Fruit fly (Drosophila melanogaster) whole organism, embryonic: Measurements from ENCODE around the gene CG15528.

Experiments
- Atf6 ChIP-seq: fragments of 200-800 bp; sonication (Bioruptor generic); IDR thresholded peaks from 2 replicates; pipeline ENCODE4 v1.3.6; 2022; ENCODE audit warnings: missing biosample characterization, missing genetic modification characterization
- BtbVII ChIP-seq: fragments of 200-800 bp; sonication (Bioruptor generic); optimal IDR thresholded peaks from 3 replicates; lab custom pipeline; 2017; ENCODE audit warnings: missing biosample characterization, mild to moderate bottlenecking, missing genetic modification characterization
- CG1024 ChIP-seq: fragments of 200-800 bp; sonication (Bioruptor generic); IDR thresholded peaks from 2 replicates; pipeline ENCODE4 v1.3.6; 2022; ENCODE audit warnings: missing biosample characterization, missing genetic modification characterization
- CG12219 ChIP-seq: fragments of 200-800 bp; sonication (Bioruptor generic); optimal IDR thresholded peaks from 3 replicates; lab custom pipeline; 2018; ENCODE audit warnings: missing biosample characterization, mild to moderate bottlenecking, missing genetic modification characterization
- CG12744 ChIP-seq: fragments of 200-800 bp; sonication (Bioruptor generic); optimal IDR thresholded peaks from 2 replicates; lab custom pipeline; 2016; ENCODE audit warnings: missing biosample characterization, missing genetic modification characterization
- CG13624 ChIP-seq: fragments of 200-800 bp; sonication (Bioruptor generic); optimal IDR thresholded peaks from 2 replicates; lab custom pipeline; 2016; ENCODE audit warnings: missing biosample characterization, missing genetic modification characterization
- CG15011 ChIP-seq: fragments of 200-800 bp; sonication (Bioruptor generic); optimal IDR thresholded peaks from 3 replicates; lab custom pipeline; 2018; ENCODE audit warnings: missing biosample characterization, mild to moderate bottlenecking, missing genetic modification characterization
- CG1529 ChIP-seq: fragments of 200-800 bp; sonication (Bioruptor generic); optimal IDR thresholded peaks from 3 replicates; lab custom pipeline; 2018; ENCODE audit warnings: missing biosample characterization, missing genetic modification characterization
- CG15514 ChIP-seq: fragments of 200-800 bp; sonication (Bioruptor generic); optimal IDR thresholded peaks from 3 replicates; lab custom pipeline; 2017; ENCODE audit warnings: missing biosample characterization, missing genetic modification characterization, mild to moderate bottlenecking, moderate library complexity, missing genetic modification reagents
- CG16863 ChIP-seq: fragments of 200-800 bp; sonication (Bioruptor generic); optimal IDR thresholded peaks from 3 replicates; lab custom pipeline; 2016; ENCODE audit warnings: missing biosample characterization, missing genetic modification characterization
- CG2889 ChIP-seq: fragments of 200-800 bp; sonication (Bioruptor generic); IDR thresholded peaks from 3 replicates; pipeline ENCODE4 v1.3.6; 2022; ENCODE audit warnings: missing biosample characterization, missing genetic modification characterization
- CG3163 ChIP-seq: fragments of 200-800 bp; sonication (Bioruptor generic); optimal IDR thresholded peaks from 3 replicates; lab custom pipeline; 2016; ENCODE audit warnings: missing biosample characterization, missing genetic modification characterization
- CG32767 ChIP-seq: fragments of 200-800 bp; sonication (Bioruptor generic); IDR thresholded peaks from 2 replicates; pipeline ENCODE4 v1.3.6; 2022; ENCODE audit warnings: missing biosample characterization, missing genetic modification characterization
- CG3407 ChIP-seq: fragments of 200-800 bp; sonication (Bioruptor generic); optimal IDR thresholded peaks from 2 replicates; lab custom pipeline; 2018; ENCODE audit warnings: missing biosample characterization, mild to moderate bottlenecking, missing genetic modification characterization
- CG3847 ChIP-seq: fragments of 200-800 bp; sonication (Bioruptor generic); IDR thresholded peaks from 2 replicates; pipeline ENCODE4 v1.3.6; 2022; ENCODE audit warnings: missing biosample characterization, missing genetic modification characterization
- CG43689 ChIP-seq: fragments of 200-800 bp; sonication (Bioruptor generic); IDR thresholded peaks from 2 replicates; pipeline ENCODE4 v1.3.6; 2022; ENCODE audit warnings: missing biosample characterization, missing genetic modification characterization
- CG4424 ChIP-seq: fragments of 200-800 bp; sonication (Bioruptor generic); optimal IDR thresholded peaks from 3 replicates; lab custom pipeline; 2016; ENCODE audit warnings: missing biosample characterization, missing genetic modification characterization
- CG5180 ChIP-seq: fragments of 200-800 bp; sonication (Bioruptor generic); optimal IDR thresholded peaks from 3 replicates; lab custom pipeline; 2017; ENCODE audit warnings: missing biosample characterization, missing genetic modification characterization, mild to moderate bottlenecking, moderate library complexity, missing genetic modification reagents
- CG6175 ChIP-seq: fragments of 200-800 bp; sonication (Bioruptor generic); IDR thresholded peaks from 3 replicates; pipeline ENCODE4 v1.3.6; 2022; ENCODE audit warnings: missing biosample characterization, missing genetic modification characterization
- CG6254 ChIP-seq: fragments of 200-800 bp; sonication (Bioruptor generic); optimal IDR thresholded peaks from 3 replicates; lab custom pipeline; 2017; ENCODE audit warnings: mild to moderate bottlenecking, missing biosample characterization, missing genetic modification reagents, missing genetic modification characterization
- CG6272 ChIP-seq: fragments of 200-800 bp; sonication (Bioruptor generic); IDR thresholded peaks from 2 replicates; pipeline ENCODE4 v1.3.6; 2022; ENCODE audit warnings: missing biosample characterization, missing genetic modification characterization
- CG7271 ChIP-seq: fragments of 200-800 bp; sonication (Bioruptor generic); optimal IDR thresholded peaks from 2 replicates; lab custom pipeline; 2018; ENCODE audit warnings: missing biosample characterization, mild to moderate bottlenecking, missing genetic modification characterization, moderate library complexity
- CG8281 ChIP-seq: fragments of 200-800 bp; sonication (Bioruptor generic); optimal IDR thresholded peaks from 2 replicates; lab custom pipeline; 2018; ENCODE audit warnings: missing biosample characterization, mild to moderate bottlenecking, missing genetic modification characterization, moderate library complexity
- CG9437 ChIP-seq: fragments of 200-800 bp; sonication (Bioruptor generic); optimal IDR thresholded peaks from 2 replicates; lab custom pipeline; 2018; ENCODE audit warnings: missing biosample characterization, mild to moderate bottlenecking, missing genetic modification characterization
- CG9609 ChIP-seq: fragments of 200-800 bp; sonication (Bioruptor generic); optimal IDR thresholded peaks from 3 replicates; lab custom pipeline; 2016; ENCODE audit warnings: missing biosample characterization, missing genetic modification characterization
- CG9932 ChIP-seq: fragments of 200-800 bp; sonication (Bioruptor generic); IDR thresholded peaks from 2 replicates; pipeline ENCODE4 v1.3.6; 2022; ENCODE audit warnings: missing biosample characterization, missing genetic modification characterization
- Drgx ChIP-seq: fragments of 200-800 bp; sonication (Bioruptor generic); IDR thresholded peaks from 2 replicates; pipeline ENCODE4 v1.3.6; 2022; ENCODE audit warnings: missing biosample characterization, missing genetic modification characterization
- Gsc ChIP-seq: fragments of 200-800 bp; sonication (Bioruptor generic); IDR thresholded peaks from 2 replicates; pipeline ENCODE4 v1.3.6; 2022; ENCODE audit warnings: missing biosample characterization, missing genetic modification characterization
- H2.0 ChIP-seq: fragments of 200-800 bp; sonication (Bioruptor generic); IDR thresholded peaks from 2 replicates; pipeline ENCODE4 v1.3.6; 2022; ENCODE audit warnings: missing biosample characterization, missing genetic modification characterization
- HLHmδ ChIP-seq: fragments of 200-800 bp; sonication (Bioruptor generic); optimal IDR thresholded peaks from 2 replicates; lab custom pipeline; 2018; ENCODE audit warnings: missing biosample characterization, mild to moderate bottlenecking, missing genetic modification characterization, moderate library complexity
- Lhr ChIP-seq: fragments of 200-800 bp; sonication (Bioruptor generic); optimal IDR thresholded peaks from 3 replicates; lab custom pipeline; 2017; ENCODE audit warnings: mild to moderate bottlenecking, missing biosample characterization, missing genetic modification reagents, missing genetic modification characterization
- Lim3 ChIP-seq: fragments of 200-800 bp; sonication (Bioruptor generic); IDR thresholded peaks from 2 replicates; pipeline ENCODE4 v1.3.6; 2022; ENCODE audit warnings: missing biosample characterization, missing genetic modification characterization
- Mes4 ChIP-seq: fragments of 200-800 bp; sonication (Bioruptor generic); optimal IDR thresholded peaks from 2 replicates; lab custom pipeline; 2016; ENCODE audit warnings: missing biosample characterization, missing genetic modification characterization
- Nf-YA ChIP-seq: fragments of 200-800 bp; sonication (Bioruptor generic); IDR thresholded peaks from 2 replicates; pipeline ENCODE4 v1.3.6; 2022; ENCODE audit warnings: missing biosample characterization, missing genetic modification characterization
- Pdp1 ChIP-seq, 2 experiments: fragments of 200-800 bp; sonication (Bioruptor generic); optimal IDR thresholded peaks; 3 replicates each; lab custom pipeline; 2016; ENCODE audit warnings: missing biosample characterization in 2 of 2, missing genetic modification characterization in 2 of 2, mild to moderate bottlenecking in 1 of 2, moderate library complexity in 1 of 2
- Sox102F ChIP-seq: fragments of 200-800 bp; sonication (Bioruptor generic); optimal IDR thresholded peaks from 2 replicates; lab custom pipeline; 2018; ENCODE audit warnings: missing biosample characterization, mild to moderate bottlenecking, missing genetic modification characterization, moderate library complexity
- bsh ChIP-seq, 2 experiments: fragments of 200-800 bp; sonication (Bioruptor generic); optimal IDR thresholded peaks; 2 replicates each; lab custom pipeline; 2017 to 2018; ENCODE audit warnings: mild to moderate bottlenecking in 2 of 2, missing biosample characterization in 2 of 2, missing genetic modification characterization in 2 of 2, moderate library complexity in 1 of 2
- crol ChIP-seq: fragments of 200-800 bp; sonication (Bioruptor generic); IDR thresholded peaks from 2 replicates; pipeline ENCODE4 v1.3.6; 2022; ENCODE audit warnings: missing biosample characterization, missing genetic modification characterization
- danr ChIP-seq: fragments of 200-800 bp; sonication (Bioruptor generic); IDR thresholded peaks from 2 replicates; pipeline ENCODE4 v1.3.6; 2022; ENCODE audit warnings: missing biosample characterization, missing genetic modification characterization
- dpn ChIP-seq, 2 experiments: fragments of 200-800 bp; sonication (Bioruptor generic); optimal IDR thresholded peaks; 3 replicates each; lab custom pipeline; 2016; ENCODE audit warnings: missing biosample characterization in 2 of 2, missing genetic modification characterization in 2 of 2
- eyg ChIP-seq: fragments of 200-800 bp; sonication (Bioruptor generic); optimal IDR thresholded peaks from 3 replicates; lab custom pipeline; 2016; ENCODE audit warnings: missing biosample characterization, missing genetic modification characterization
- gfzf ChIP-seq: fragments of 200-800 bp; sonication (Bioruptor generic); optimal IDR thresholded peaks from 2 replicates; lab custom pipeline; 2016; ENCODE audit warnings: missing biosample characterization, mild to moderate bottlenecking, missing genetic modification characterization, moderate library complexity
- gt ChIP-seq: fragments of 200-800 bp; sonication (Bioruptor generic); IDR thresholded peaks from 2 replicates; pipeline ENCODE4 v1.3.6; 2022; ENCODE audit warnings: missing biosample characterization, missing genetic modification characterization
- ham ChIP-seq: fragments of 200-800 bp; sonication (Bioruptor generic); IDR thresholded peaks from 2 replicates; pipeline ENCODE4 v1.3.6; 2022; ENCODE audit warnings: missing biosample characterization, missing genetic modification characterization
- nau ChIP-seq: fragments of 200-800 bp; sonication (Bioruptor generic); optimal IDR thresholded peaks from 3 replicates; lab custom pipeline; 2017; ENCODE audit warnings: missing biosample characterization, mild to moderate bottlenecking, missing genetic modification characterization, missing genetic modification reagents
- nerfin-2 ChIP-seq: fragments of 200-800 bp; sonication (Bioruptor generic); IDR thresholded peaks from 2 replicates; pipeline ENCODE4 v1.3.6; 2022; ENCODE audit warnings: missing biosample characterization, missing genetic modification characterization; ENCODE audit not compliant: partially characterized antibody
- row ChIP-seq: fragments of 200-800 bp; sonication (Bioruptor generic); IDR thresholded peaks from 3 replicates; pipeline ENCODE4 v1.3.6; 2022; ENCODE audit warnings: missing biosample characterization, missing genetic modification characterization
- shn ChIP-seq: fragments of 200-800 bp; sonication (Bioruptor generic); optimal IDR thresholded peaks from 3 replicates; lab custom pipeline; 2016; ENCODE audit warnings: missing biosample characterization, missing genetic modification characterization
- so ChIP-seq: fragments of 200-800 bp; sonication (Bioruptor generic); IDR thresholded peaks from 3 replicates; pipeline ENCODE4 v1.3.6; 2022; ENCODE audit warnings: missing biosample characterization, missing genetic modification characterization
- sr ChIP-seq: fragments of 200-800 bp; sonication (Bioruptor generic); IDR thresholded peaks from 3 replicates; pipeline ENCODE4 v1.3.6; 2022; ENCODE audit warnings: missing biosample characterization, missing genetic modification characterization
- trem ChIP-seq: fragments of 200-800 bp; optimal IDR thresholded peaks from 3 replicates; lab custom pipeline; 2019; ENCODE audit warnings: missing biosample characterization, mild to moderate bottlenecking, missing genetic modification characterization, moderate library complexity

The CG15528 gene

DNA sequence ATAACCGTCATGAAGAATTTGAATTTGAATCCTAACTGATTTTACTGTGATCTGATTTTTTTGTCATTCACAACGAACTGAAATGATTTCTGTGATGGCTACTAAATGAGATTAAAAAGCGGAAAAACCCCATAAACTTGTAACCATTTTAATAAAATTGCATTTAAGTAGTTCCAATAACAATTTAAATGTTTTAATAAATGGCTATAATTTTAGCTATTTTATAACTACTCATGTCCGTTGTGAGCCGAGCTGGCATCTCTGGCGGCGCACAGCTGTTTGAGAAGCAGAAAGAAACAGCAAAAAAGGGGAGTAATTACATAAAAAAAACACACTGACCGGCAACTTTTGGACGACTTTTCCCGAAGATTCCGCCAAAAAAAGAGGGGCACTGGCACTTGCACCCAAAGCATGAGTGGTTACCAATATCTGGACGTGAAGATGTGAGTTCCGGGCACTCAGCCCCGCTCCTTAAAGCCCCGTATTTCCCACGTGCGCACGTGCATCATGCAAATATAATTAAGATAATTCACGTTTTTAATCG, 4.8 kb upstream of the CG15528 start, which contains the start of the genes CG7950 and Rpp14a (continued):
- TF ChIP-seq so (GFP tag; lab: Robert Waterston, UW) (peak; percentile 77; the same call in 2 of the 3 replicates), CG1529 (GFP tag; lab: Kevin White, UChicago) (peak; percentile 12), gfzf (GFP tag; lab: Kevin White, UChicago) (no peak), CG3847 (GFP tag; lab: Robert Waterston, UW) (peak; percentile 82), BtbVII (GFP tag; lab: Kevin White, UChicago) (peak; percentile 39), row (peak; percentile 88), CG6175 (GFP tag; lab: Robert Waterston, UW) (no peak), Atf6 (peak; percentile 78), CG32767 (GFP tag; lab: Robert Waterston, UW) (peak; percentile 71), H2.0 (GFP tag; lab: Robert Waterston, UW) (peak; percentile 86), CG7271 (tag; lab: Kevin White, UChicago) (no peak), CG9932 (GFP tag; lab: Robert Waterston, UW) (peak; percentile 93), CG6254 (GFP tag; lab: Kevin White, UChicago) (no peak), HLHmδ (GFP tag; lab: Kevin White, UChicago) (no peak), Lim3 (GFP tag; lab: Robert Waterston, UW) (no peak), CG12744 (GFP tag; lab: Kevin White, UChicago) (peak; percentile 53), crol (0 out of 2 replicates have a peak, but pooled peaks have one; percentile 20), CG3407 (peak; percentile 36), shn (GFP tag; lab: Kevin White, UChicago) (peak; percentile 88), dpn (GFP tag; optimal IDR thresholded peaks at IDR 0.05; lab: Kevin White, UChicago) (peak; percentile 78 to 79), gt (GFP tag; lab: Robert Waterston, UW) (no peak), trem (tag; lab: Kevin White, UChicago) (peak; percentile 80), CG15514 (peak; percentile 92), nerfin-2 (GFP tag; lab: Robert Waterston, UW) (no peak), CG3163 (peak; percentile 59), CG6272 (GFP tag; lab: Robert Waterston, UW) (peak; percentile 68; the same call in 1 of the 2 replicates), bsh (GFP tag; optimal IDR thresholded peaks at IDR 0.05; lab: Kevin White, UChicago) (peak; percentile 70 to 83), CG43689 (GFP tag; lab: Robert Waterston, UW) (peak; percentile 22; the same call in 1 of the 2 replicates), Sox102F (GFP tag; lab: Kevin White, UChicago) (peak; percentile 85), CG8281 (tag; lab: Kevin White, UChicago) (no peak), CG13624 (peak; percentile 73), CG16863 (GFP tag; lab: Kevin White, UChicago) (peak; percentile 76), Gsc (GFP tag; lab: Robert Waterston, UW) (no peak; the same call in 1 of the 2 replicates), CG15011 (GFP tag; lab: Kevin White, UChicago) (no peak), sr (GFP tag; lab: Robert Waterston, UW) (no peak), Pdp1 (GFP tag; optimal IDR thresholded peaks at IDR 0.05; lab: Kevin White, UChicago) (peak; percentile 83 to 97), nau (GFP tag; lab: Kevin White, UChicago) (peak; percentile 36), CG9609 (GFP tag; lab: Kevin White, UChicago) (peak; percentile 76), CG12219 (GFP tag; lab: Kevin White, UChicago) (peak; percentile 51), CG4424 (GFP tag; lab: Kevin White, UChicago) (peak; percentile 73), Drgx (GFP tag; lab: Robert Waterston, UW) (peak; percentile 80), CG2889 (GFP tag; lab: Robert Waterston, UW) (peak; percentile 77), Nf-YA (GFP tag; lab: Robert Waterston, UW) (no peak), danr (GFP tag; lab: Robert Waterston, UW) (peak; percentile 54), CG5180 (GFP tag; lab: Kevin White, UChicago) (no peak), Lhr (peak; percentile 48), Mes4 (GFP tag; lab: Kevin White, UChicago) (peak; percentile 72), CG9437 (GFP tag; lab: Kevin White, UChicago) (peak; percentile 42), eyg (peak; percentile 57), CG1024 (GFP tag; lab: Robert Waterston, UW) (peak; percentile 25; the same call in 1 of the 2 replicates), ham (GFP tag; lab: Robert Waterston, UW) (no peak)
